Fruit fly (Drosophila melanogaster): ENCODE results near the gene eIF4EHP.

Gene eIF4EHP

DNA sequence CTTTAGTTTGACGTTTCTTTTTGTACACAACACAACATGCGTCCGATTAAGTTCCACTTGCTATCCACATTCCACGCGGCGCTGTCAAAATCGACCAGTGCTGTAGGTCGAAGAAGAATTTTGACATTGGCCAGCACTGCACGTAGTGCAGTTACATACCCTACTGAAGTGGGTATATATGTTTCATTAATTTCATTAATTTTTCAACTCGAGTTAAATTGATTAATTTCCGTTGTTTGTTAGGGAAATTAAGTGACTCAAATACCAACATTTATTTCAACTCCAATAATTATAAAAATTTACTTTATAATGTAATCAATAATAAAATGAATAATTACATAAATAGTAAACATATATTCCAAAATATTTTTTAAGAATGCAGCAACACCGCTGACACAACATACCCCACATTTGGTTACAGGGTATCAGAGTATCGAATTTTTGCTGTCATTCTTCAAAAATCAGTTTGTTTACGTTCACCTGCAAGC, at the start of gene eIF4EHP, which contains the start of gene CG18428:
eIF4EHP (minus strand) TSS at position 59 of the 488 bp plus-strand sequence.
CG18428 (plus strand) TSS at position 435 of the 488 bp plus-strand sequence.
- TF ChIP-seq CTCF (optimal IDR thresholded peaks at IDR 0.05) (no peak), CG8478 (optimal IDR thresholded peaks at IDR 0.05) (no peak)

DNA sequence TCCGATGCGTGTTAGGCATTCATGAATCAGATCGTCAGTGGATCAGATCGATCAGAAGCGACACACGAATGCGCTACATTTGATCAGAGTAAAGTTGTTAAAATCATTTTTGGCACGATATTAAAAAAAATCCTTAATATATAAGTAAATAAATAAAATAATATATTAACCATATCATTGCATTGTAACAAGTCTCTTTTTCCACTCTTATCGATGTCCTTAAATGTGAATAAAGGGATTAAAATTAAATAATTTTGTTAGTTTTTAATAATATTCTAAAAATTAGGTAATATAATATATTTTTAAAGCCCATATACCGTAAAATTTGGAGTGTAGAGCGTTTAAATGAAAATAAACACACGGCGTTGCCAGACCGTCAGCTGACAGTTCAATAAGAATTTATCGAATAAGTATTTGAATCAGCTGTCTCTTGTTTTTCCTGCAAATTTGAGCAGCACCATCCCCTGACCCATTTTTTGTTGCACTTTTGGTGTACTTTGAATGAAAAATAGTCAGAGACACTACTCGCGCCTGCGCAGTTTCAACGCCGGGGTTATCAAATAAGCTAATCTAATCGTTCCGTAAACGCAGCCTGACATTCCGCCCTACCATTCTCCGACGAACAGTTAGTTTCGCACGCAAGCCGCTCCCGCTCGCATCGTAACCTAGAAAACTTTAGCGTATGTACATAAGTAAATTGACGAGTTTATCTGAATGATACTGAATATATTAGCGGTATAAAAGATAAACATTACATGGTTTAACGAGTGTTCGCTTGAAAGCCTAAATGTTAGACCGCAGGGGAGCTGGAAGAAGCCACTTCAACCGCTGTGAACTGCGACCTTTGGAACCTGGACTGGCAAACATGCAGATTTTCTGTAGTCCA, 43.4 kb upstream of the eIF4EHP start, which contains the start of the genes p38a and CG6178:
p38a (minus strand) TSS at position 398 of the 886 bp plus-strand sequence.
CG6178 (plus strand) TSS at position 424 of the 886 bp plus-strand sequence.
- TF ChIP-seq CTCF (optimal IDR thresholded peaks at IDR 0.05) (no peak), CG8478 (optimal IDR thresholded peaks at IDR 0.05) (no peak)

DNA sequence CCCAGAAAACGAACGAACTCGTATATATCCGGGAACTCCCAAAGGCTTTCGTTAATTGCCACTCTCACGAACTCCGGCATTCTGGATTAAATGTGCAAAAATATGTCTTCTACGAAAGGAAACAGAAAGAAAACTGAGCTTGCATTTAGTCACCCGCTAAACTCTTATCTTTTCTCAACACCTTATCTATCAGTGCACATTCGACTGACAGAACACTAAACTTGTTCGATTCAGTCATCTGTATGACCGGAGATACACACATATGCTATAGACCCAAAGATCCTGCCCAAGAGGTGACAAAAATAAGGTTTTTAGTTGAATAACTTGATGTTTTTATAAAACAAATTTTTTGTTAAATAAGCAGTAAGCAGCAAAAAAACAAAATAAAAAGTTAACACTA, 41.3 kb upstream of the eIF4EHP start, which contains the start of gene p38c:
p38c (minus strand) TSS at position 101 of the 400 bp plus-strand sequence.
- no peak for TF ChIP-seq CG8478 (optimal IDR thresholded peaks at IDR 0.05)

- TF ChIP-seq CTCF (optimal IDR thresholded peaks at IDR 0.05) (no peak), CG8478 (optimal IDR thresholded peaks at IDR 0.05) (no peak)
Measured at dm6 chr3R:24148838-24149237, 40.1 kb upstream of the eIF4EHP start, which contains the start of gene Slimp. Gene Slimp (minus strand): TSS chr3R:24148967.

- TF ChIP-seq CTCF (optimal IDR thresholded peaks at IDR 0.05) (no peak), CG8478 (optimal IDR thresholded peaks at IDR 0.05) (no peak)
Measured at dm6 chr3R:24144542-24144941, 35.8 kb upstream of the eIF4EHP start.

DNA sequence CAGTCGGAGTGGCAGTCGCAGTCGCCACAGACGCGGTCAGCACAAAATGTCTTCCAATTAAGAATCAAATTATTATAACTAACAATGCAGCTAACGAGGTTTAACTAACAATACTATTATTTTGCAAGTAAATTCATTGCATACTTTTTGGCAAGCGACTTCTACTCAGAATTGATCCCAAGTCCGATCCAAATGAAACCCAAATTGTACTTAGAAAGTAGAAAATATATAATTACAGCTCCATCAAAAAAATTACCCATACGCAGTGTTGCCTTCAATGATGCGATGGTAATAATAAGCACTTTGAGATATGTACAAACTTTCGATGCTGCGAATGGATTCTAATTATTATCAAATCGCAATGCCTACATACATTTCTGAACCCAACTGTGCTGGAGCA, 35.0 kb upstream of the eIF4EHP start:
- TF ChIP-seq CG8478 (optimal IDR thresholded peaks at IDR 0.05) (no peak), CTCF (optimal IDR thresholded peaks at IDR 0.05) (no peak)

- TF ChIP-seq CG8478 (optimal IDR thresholded peaks at IDR 0.05) (no peak), CTCF (optimal IDR thresholded peaks at IDR 0.05) (no peak)
Measured at dm6 chr3R:24143372-24143771, 34.6 kb upstream of the eIF4EHP start.

- no peak for TF ChIP-seq CTCF (optimal IDR thresholded peaks at IDR 0.05)
Measured at dm6 chr3R:24142971-24143370, 34.2 kb upstream of the eIF4EHP start.

DNA sequence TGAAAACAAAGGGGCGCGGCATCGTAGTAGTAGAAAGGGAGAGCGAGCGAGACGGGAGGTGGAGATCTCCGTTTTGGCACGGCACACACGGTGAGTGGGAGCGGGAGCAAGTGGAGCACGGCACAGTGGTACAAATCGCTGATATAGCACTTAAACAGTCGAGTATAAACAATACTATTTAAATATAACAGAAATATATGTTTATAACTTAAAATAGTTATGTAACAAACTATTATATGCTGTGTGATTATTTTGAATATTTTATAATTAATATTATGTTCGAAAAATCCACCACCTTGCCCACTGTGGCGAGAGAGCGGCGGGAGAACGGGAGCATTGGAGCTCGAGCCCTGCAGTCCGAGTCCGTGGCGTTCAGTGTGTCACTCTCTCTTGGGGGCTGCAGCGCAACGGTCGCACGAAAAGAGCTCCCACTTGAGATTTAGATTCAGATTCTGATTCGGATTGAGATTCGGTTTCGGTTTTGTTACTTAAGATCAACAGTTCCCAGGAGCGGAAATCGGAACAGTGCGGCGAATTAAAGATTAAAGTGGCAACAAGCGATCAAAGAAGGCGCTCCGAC, 32.3 kb upstream of the eIF4EHP start, which contains the start of gene Kal1:
Kal1 (plus strand) TSS at position 383 of the 580 bp plus-strand sequence.
- TF ChIP-seq CG8478 (optimal IDR thresholded peaks at IDR 0.05) (no peak), CTCF (optimal IDR thresholded peaks at IDR 0.05) (no peak)

dm6 chr3R:24139646-24140130, 30.9 kb upstream of the eIF4EHP start:
- TF ChIP-seq CTCF (optimal IDR thresholded peaks at IDR 0.05) (no peak), CG8478 (optimal IDR thresholded peaks at IDR 0.05) (no peak)

DNA sequence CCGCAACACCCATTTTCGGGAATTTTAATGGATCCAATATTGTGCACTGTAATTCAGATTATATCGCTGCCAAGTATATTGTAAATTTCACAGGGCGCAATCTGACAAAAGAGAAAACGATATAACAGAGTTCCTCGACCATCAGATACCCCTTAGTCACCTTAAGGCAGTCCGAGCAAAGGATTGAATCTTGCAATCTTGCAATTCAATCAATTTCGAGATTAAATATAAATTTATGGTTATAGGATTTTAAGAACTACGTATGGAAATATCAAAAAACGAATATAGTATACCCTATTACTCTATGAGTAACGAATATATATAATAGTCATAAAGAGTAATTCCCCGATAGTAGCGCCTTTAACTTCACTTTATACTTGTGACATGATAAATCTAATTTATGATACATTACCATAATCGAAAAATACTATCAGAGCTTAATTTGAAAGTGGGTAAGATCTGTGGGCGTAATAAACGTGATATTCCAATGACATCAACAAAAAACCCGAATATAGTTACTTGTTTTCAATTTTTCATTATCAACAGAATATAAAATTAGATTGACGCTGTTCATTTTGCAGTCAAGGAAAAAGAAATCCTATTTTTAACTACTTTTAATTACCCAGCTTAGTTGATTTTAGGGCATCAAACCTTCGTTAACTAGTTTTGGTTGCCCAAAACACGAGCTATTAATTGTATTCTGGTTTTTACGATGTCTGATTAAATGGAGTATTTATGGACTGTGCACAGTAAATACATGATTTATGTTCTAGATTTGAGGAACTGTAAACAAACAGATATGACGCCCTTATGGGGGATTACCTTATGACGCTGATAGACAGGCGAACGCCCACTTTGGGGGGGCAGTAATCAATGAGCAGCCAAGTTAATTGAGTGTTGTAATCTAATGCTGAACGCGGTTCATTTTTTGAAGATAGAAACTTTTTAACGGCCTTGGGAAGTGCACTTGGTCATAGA, 30.0 kb upstream of the eIF4EHP start:
- TF ChIP-seq CTCF (optimal IDR thresholded peaks at IDR 0.05) = no peak
- no peak for TF ChIP-seq CG8478 (optimal IDR thresholded peaks at IDR 0.05)

DNA sequence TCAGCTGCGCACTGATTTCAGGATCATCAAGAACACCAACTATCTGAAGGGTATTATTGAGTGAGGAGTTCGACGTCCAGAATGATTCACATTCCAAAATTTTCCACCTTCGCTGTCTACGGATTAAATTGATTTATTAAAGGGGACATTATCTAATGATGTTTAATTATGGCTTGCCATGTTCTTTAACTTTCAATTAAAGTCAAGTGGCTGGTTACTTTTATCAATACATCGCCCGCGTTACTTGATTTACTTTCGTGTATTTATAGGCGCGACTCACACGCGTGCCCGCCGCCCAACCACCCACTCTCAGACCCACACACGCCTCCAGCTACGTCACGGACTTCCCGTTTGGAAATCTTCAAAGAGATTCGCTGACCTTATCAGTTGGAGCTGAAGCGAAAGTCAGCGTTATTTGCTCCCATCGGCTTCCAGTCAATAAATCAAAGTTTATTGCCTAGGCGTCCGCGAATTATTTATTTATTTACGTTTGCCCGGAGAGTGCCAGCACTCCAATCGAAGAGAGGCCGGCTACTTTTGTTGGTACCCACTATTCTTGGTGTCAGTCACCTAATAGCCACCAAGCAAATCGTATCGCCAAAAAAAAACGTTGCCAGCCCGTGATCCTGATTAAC, 28.7 kb upstream of the eIF4EHP start, which contains the start of gene Npc2f:
Npc2f (plus strand) TSS at position 585 of the 635 bp plus-strand sequence.
- TF ChIP-seq CTCF (optimal IDR thresholded peaks at IDR 0.05) (no peak), CG8478 (optimal IDR thresholded peaks at IDR 0.05) (no peak)

DNA sequence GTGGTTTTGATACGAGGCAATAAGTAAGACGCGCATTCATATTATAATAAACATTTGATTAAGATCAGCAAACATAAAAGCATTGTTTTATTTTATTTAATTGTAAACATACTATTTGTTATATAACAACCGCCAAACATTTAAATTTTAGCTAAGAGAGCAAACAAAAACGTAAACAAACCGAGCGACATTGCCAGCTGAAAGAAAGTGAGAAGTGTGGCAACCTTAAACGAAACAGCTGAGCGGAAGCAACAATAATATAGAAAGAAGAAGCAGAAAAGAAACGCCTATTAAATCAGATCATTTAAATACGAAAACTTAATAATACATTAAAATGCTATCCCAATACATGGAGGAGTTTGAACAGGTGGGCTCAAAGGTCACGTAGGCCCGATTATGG, 25.8 kb upstream of the eIF4EHP start, which contains the start of gene Sec10:
Sec10 (plus strand) TSS at position 252 of the 400 bp plus-strand sequence.
- TF ChIP-seq CG8478 (optimal IDR thresholded peaks at IDR 0.05) (no peak), CTCF (optimal IDR thresholded peaks at IDR 0.05) (no peak)

DNA sequence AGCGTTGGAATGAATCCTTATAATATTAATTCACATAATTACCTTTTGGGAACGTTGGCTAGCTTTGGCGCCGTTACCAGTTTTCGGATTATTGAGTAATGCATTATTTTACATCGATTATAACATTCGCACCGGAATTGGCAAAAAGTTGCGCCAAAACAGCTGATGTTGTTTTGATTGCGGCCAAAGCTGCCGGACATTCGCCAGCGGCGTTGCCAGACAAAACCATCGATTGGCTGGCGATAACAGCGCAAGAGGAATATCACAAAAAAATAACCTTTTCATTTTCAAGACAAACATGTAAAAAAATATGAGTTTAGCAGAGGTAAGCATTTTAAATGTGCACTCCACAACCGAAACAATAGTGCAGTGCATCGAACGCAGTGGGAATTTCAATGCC, 21.3 kb upstream of the eIF4EHP start, which contains the start of the genes GatB and Tsc1:
GatB (minus strand) TSS at position 176 of the 400 bp plus-strand sequence.
Tsc1 (plus strand) TSS at position 228 of the 400 bp plus-strand sequence.
- TF ChIP-seq CG8478 (optimal IDR thresholded peaks at IDR 0.05) = no peak
- peak in 1 of 2 experiments; percentile 12 for TF ChIP-seq CTCF (optimal IDR thresholded peaks at IDR 0.05)

All from S2 (cell line).